Fruit fly (Drosophila melanogaster) whole organism, embryonic: ENCODE measurements around the gene CG6040.
A peak's percentile ranks its signal among the peaks of the same experiment; 100 is the strongest.

Experiments used
- CG10209 ChIP-seq: fragments of 200-800 bp; sonication (Bioruptor generic); optimal IDR thresholded peaks from 3 replicates; lab custom pipeline; 2017; ENCODE audit warnings: missing biosample characterization, mild to moderate bottlenecking, missing genetic modification characterization, missing genetic modification reagents
- CG10462 ChIP-seq: fragments of 200-800 bp; sonication (Bioruptor generic); optimal IDR thresholded peaks from 2 replicates; lab custom pipeline; 2016; ENCODE audit warnings: missing biosample characterization, missing genetic modification characterization
- CG10654 ChIP-seq: fragments of 200-800 bp; sonication (Bioruptor generic); optimal IDR thresholded peaks from 2 replicates; lab custom pipeline; 2016; ENCODE audit warnings: missing biosample characterization, missing genetic modification characterization
- CG11085 ChIP-seq: fragments of 200-800 bp; sonication (Bioruptor generic); IDR thresholded peaks from 2 replicates; pipeline ENCODE4 v1.3.6; 2022; ENCODE audit warnings: missing biosample characterization, missing genetic modification characterization
- CG11247 ChIP-seq: fragments of 200-800 bp; sonication (Bioruptor generic); IDR thresholded peaks from 2 replicates; pipeline ENCODE4 v1.3.6; 2022; ENCODE audit warnings: missing biosample characterization, missing genetic modification characterization
- CG11456 ChIP-seq: fragments of 200-800 bp; sonication (Bioruptor generic); IDR thresholded peaks from 3 replicates; pipeline ENCODE4 v1.3.6; 2022; ENCODE audit warnings: missing biosample characterization, missing genetic modification characterization
- CG11560 ChIP-seq: fragments of 200-800 bp; sonication (Bioruptor generic); IDR thresholded peaks from 3 replicates; pipeline ENCODE4 v1.3.6; 2022; ENCODE audit warnings: missing biosample characterization, missing genetic modification characterization
- CG1233 ChIP-seq: fragments of 200-800 bp; sonication (Bioruptor generic); optimal IDR thresholded peaks from 4 replicates; lab custom pipeline; 2018; ENCODE audit warnings: missing biosample characterization, mild to moderate bottlenecking, missing genetic modification characterization
- CG14667 ChIP-seq: fragments of 200-800 bp; sonication (Bioruptor generic); IDR thresholded peaks from 2 replicates; pipeline ENCODE4 v1.3.6; 2022; ENCODE audit warnings: missing biosample characterization, missing genetic modification characterization
- CG17612 ChIP-seq: fragments of 200-800 bp; sonication (Bioruptor generic); IDR thresholded peaks from 2 replicates; pipeline ENCODE4 v1.3.6; 2022; ENCODE audit warnings: missing biosample characterization, missing genetic modification characterization
- CG17912 ChIP-seq: fragments of 200-800 bp; sonication (Bioruptor generic); optimal IDR thresholded peaks from 2 replicates; lab custom pipeline; 2018; ENCODE audit warnings: missing biosample characterization, mild to moderate bottlenecking, missing genetic modification characterization
- CG2129 ChIP-seq: fragments of 200-800 bp; sonication (Bioruptor generic); IDR thresholded peaks from 2 replicates; pipeline ENCODE4 v1.3.6; 2022; ENCODE audit warnings: missing biosample characterization, missing genetic modification characterization; ENCODE audit not compliant: partially characterized antibody
- CG32772 ChIP-seq: fragments of 200-800 bp; sonication (Bioruptor generic); IDR thresholded peaks from 2 replicates; pipeline ENCODE4 v1.3.6; 2022; ENCODE audit warnings: missing biosample characterization, missing genetic modification characterization
- CG4424 ChIP-seq: fragments of 200-800 bp; sonication (Bioruptor generic); optimal IDR thresholded peaks from 3 replicates; lab custom pipeline; 2016; ENCODE audit warnings: missing biosample characterization, missing genetic modification characterization
- CG6854 ChIP-seq: fragments of 200-800 bp; sonication (Bioruptor generic); optimal IDR thresholded peaks from 3 replicates; lab custom pipeline; 2017; ENCODE audit warnings: missing biosample characterization, mild to moderate bottlenecking, missing genetic modification characterization
- CG7271 ChIP-seq: fragments of 200-800 bp; sonication (Bioruptor generic); optimal IDR thresholded peaks from 2 replicates; lab custom pipeline; 2018; ENCODE audit warnings: missing biosample characterization, mild to moderate bottlenecking, missing genetic modification characterization, moderate library complexity
- CG7357 ChIP-seq: fragments of 200-800 bp; sonication (Bioruptor generic); IDR thresholded peaks from 3 replicates; pipeline ENCODE4 v1.3.6; 2022; ENCODE audit warnings: missing biosample characterization, missing genetic modification characterization
- CG8924 ChIP-seq: fragments of 200-800 bp; optimal IDR thresholded peaks from 3 replicates; lab custom pipeline; 2019; ENCODE audit warnings: missing biosample characterization, mild to moderate bottlenecking, missing genetic modification characterization, moderate library complexity
- CG9609 ChIP-seq: fragments of 200-800 bp; sonication (Bioruptor generic); optimal IDR thresholded peaks from 3 replicates; lab custom pipeline; 2016; ENCODE audit warnings: missing biosample characterization, missing genetic modification characterization
- Chrac-16 ChIP-seq: fragments of 200-800 bp; sonication (Bioruptor generic); optimal IDR thresholded peaks from 3 replicates; lab custom pipeline; 2016; ENCODE audit warnings: missing biosample characterization, missing genetic modification characterization
- D19A ChIP-seq: fragments of 200-800 bp; optimal IDR thresholded peaks from 3 replicates; lab custom pipeline; 2019; ENCODE audit warnings: missing biosample characterization, mild to moderate bottlenecking, missing genetic modification characterization, moderate library complexity
- Dp ChIP-seq: fragments of 200-800 bp; sonication (Bioruptor generic); optimal IDR thresholded peaks from 2 replicates; lab custom pipeline; 2018; ENCODE audit warnings: missing biosample characterization, mild to moderate bottlenecking, missing genetic modification characterization, moderate library complexity
- H15 ChIP-seq: fragments of 200-800 bp; sonication (Bioruptor generic); IDR thresholded peaks from 3 replicates; pipeline ENCODE4 v1.3.6; 2022; ENCODE audit warnings: missing biosample characterization, missing genetic modification characterization
- Hsf ChIP-seq: fragments of 200-800 bp; sonication (Bioruptor generic); optimal IDR thresholded peaks from 3 replicates; lab custom pipeline; 2016; ENCODE audit warnings: missing biosample characterization, missing genetic modification characterization
- Lpt ChIP-seq: fragments of >200 bp; optimal IDR thresholded peaks from 2 replicates; lab custom pipeline; 2018; ENCODE audit warnings: missing biosample characterization, missing genetic modification characterization
- MBD-R2 ChIP-seq: fragments of 200-800 bp; sonication (Bioruptor generic); IDR thresholded peaks from 2 replicates; pipeline ENCODE4 v1.3.6; 2022; ENCODE audit warnings: missing biosample characterization, missing genetic modification characterization
- NC2α ChIP-seq: fragments of 200-800 bp; sonication (Bioruptor generic); optimal IDR thresholded peaks from 2 replicates; lab custom pipeline; 2016; ENCODE audit warnings: missing biosample characterization, missing genetic modification characterization
- Nf-YA ChIP-seq: fragments of 200-800 bp; sonication (Bioruptor generic); IDR thresholded peaks from 2 replicates; pipeline ENCODE4 v1.3.6; 2022; ENCODE audit warnings: missing biosample characterization, missing genetic modification characterization
- Nf-YB ChIP-seq: fragments of 200-800 bp; sonication (Bioruptor generic); optimal IDR thresholded peaks from 3 replicates; lab custom pipeline; 2019; ENCODE audit warnings: missing biosample characterization, mild to moderate bottlenecking, missing genetic modification characterization, moderate library complexity
- Rx ChIP-seq: fragments of 200-800 bp; sonication (Bioruptor generic); IDR thresholded peaks from 2 replicates; pipeline ENCODE4 v1.3.6; 2022; ENCODE audit warnings: missing biosample characterization, missing genetic modification characterization
- Sin3A ChIP-seq: fragments of >200 bp; optimal IDR thresholded peaks from 2 replicates; lab custom pipeline; 2018
- Ssrp ChIP-seq: fragments of 200-800 bp; sonication (Bioruptor generic); optimal IDR thresholded peaks from 2 replicates; lab custom pipeline; 2018; ENCODE audit warnings: missing biosample characterization, mild to moderate bottlenecking, missing genetic modification characterization, moderate library complexity
- Taf1 ChIP-seq: fragments of 200-800 bp; sonication (Bioruptor generic); IDR thresholded peaks from 2 replicates; pipeline ENCODE4 v1.3.6; 2022; ENCODE audit warnings: missing biosample characterization, missing genetic modification characterization
- amos ChIP-seq: fragments of 200-800 bp; sonication (Bioruptor generic); IDR thresholded peaks from 2 replicates; pipeline ENCODE4 v1.3.6; 2022; ENCODE audit warnings: missing biosample characterization, missing genetic modification characterization; ENCODE audit not compliant: partially characterized antibody
- az2 ChIP-seq: fragments of 200-800 bp; sonication (Bioruptor generic); optimal IDR thresholded peaks from 3 replicates; lab custom pipeline; 2016; ENCODE audit warnings: missing biosample characterization, missing genetic modification characterization
- bowl ChIP-seq: fragments of 200-800 bp; sonication (Bioruptor generic); IDR thresholded peaks from 2 replicates; pipeline ENCODE4 v1.3.6; 2022; ENCODE audit warnings: missing biosample characterization, missing genetic modification characterization
- btn ChIP-seq: fragments of 200-800 bp; sonication (Bioruptor generic); optimal IDR thresholded peaks from 2 replicates; lab custom pipeline; 2016; ENCODE audit warnings: missing biosample characterization, missing genetic modification characterization
- disco-r ChIP-seq: fragments of 200-800 bp; sonication (Bioruptor generic); optimal IDR thresholded peaks from 2 replicates; lab custom pipeline; 2016; ENCODE audit warnings: missing biosample characterization, missing genetic modification characterization
- fd102C ChIP-seq: fragments of 200-800 bp; sonication (Bioruptor generic); optimal IDR thresholded peaks from 2 replicates; lab custom pipeline; 2018; ENCODE audit warnings: missing biosample characterization, mild to moderate bottlenecking, missing genetic modification characterization, moderate library complexity
- fd64A ChIP-seq: fragments of 200-800 bp; sonication (Bioruptor generic); optimal IDR thresholded peaks from 3 replicates; lab custom pipeline; 2018; ENCODE audit warnings: missing biosample characterization, mild to moderate bottlenecking, missing genetic modification characterization
- ftz-f1 ChIP-seq: fragments of 200-800 bp; sonication (Bioruptor generic); optimal IDR thresholded peaks from 2 replicates; lab custom pipeline; 2016; ENCODE audit warnings: missing biosample characterization, missing genetic modification characterization
- gsb ChIP-seq: fragments of 200-800 bp; sonication (Bioruptor generic); IDR thresholded peaks from 2 replicates; pipeline ENCODE4 v1.3.6; 2022; ENCODE audit warnings: missing biosample characterization, missing genetic modification characterization
- her ChIP-seq: fragments of 200-800 bp; sonication (Bioruptor generic); optimal IDR thresholded peaks from 2 replicates; lab custom pipeline; 2016; ENCODE audit warnings: missing biosample characterization, missing genetic modification characterization
- nom ChIP-seq: fragments of 200-800 bp; sonication (Bioruptor generic); optimal IDR thresholded peaks from 2 replicates; lab custom pipeline; 2017; ENCODE audit warnings: missing biosample characterization, missing genetic modification characterization, mild to moderate bottlenecking, moderate library complexity, missing genetic modification reagents
- p53 ChIP-seq: fragments of 200-800 bp; sonication (Bioruptor generic); optimal IDR thresholded peaks from 2 replicates; lab custom pipeline; 2016; ENCODE audit warnings: missing biosample characterization, missing genetic modification characterization
- shn ChIP-seq: fragments of 200-800 bp; sonication (Bioruptor generic); optimal IDR thresholded peaks from 3 replicates; lab custom pipeline; 2016; ENCODE audit warnings: missing biosample characterization, missing genetic modification characterization
- sima ChIP-seq: fragments of 200-800 bp; sonication (Bioruptor generic); optimal IDR thresholded peaks from 2 replicates; lab custom pipeline; 2016; ENCODE audit warnings: missing biosample characterization, missing genetic modification characterization
- slbo ChIP-seq: fragments of 200-800 bp; sonication (Bioruptor generic); IDR thresholded peaks from 2 replicates; pipeline ENCODE4 v1.3.6; 2022; ENCODE audit warnings: missing biosample characterization, missing genetic modification characterization
- sr ChIP-seq: fragments of 200-800 bp; sonication (Bioruptor generic); IDR thresholded peaks from 3 replicates; pipeline ENCODE4 v1.3.6; 2022; ENCODE audit warnings: missing biosample characterization, missing genetic modification characterization
- ssp ChIP-seq: fragments of 200-800 bp; sonication (Bioruptor generic); IDR thresholded peaks from 2 replicates; pipeline ENCODE4 v1.3.6; 2022; ENCODE audit warnings: missing biosample characterization, missing genetic modification characterization
- tll ChIP-seq, 2 experiments: fragments of 200-800 bp in 1 of 2; fragments of >200 bp in 1 of 2; sonication (Bioruptor generic) in 1 of 2; optimal IDR thresholded peaks; 2 replicates each; lab custom pipeline; 2017 to 2019; ENCODE audit warnings: missing biosample characterization in 2 of 2, missing genetic modification characterization in 2 of 2, mild to moderate bottlenecking in 1 of 2, moderate library complexity in 1 of 2
- wdn ChIP-seq: fragments of 200-800 bp; sonication (Bioruptor generic); IDR thresholded peaks from 2 replicates; pipeline ENCODE4 v1.3.6; 2022; ENCODE audit warnings: missing biosample characterization, missing genetic modification characterization
- yki ChIP-seq: fragments of >200 bp; optimal IDR thresholded peaks from 3 replicates; lab custom pipeline; 2018

Gene CG6040

DNA sequence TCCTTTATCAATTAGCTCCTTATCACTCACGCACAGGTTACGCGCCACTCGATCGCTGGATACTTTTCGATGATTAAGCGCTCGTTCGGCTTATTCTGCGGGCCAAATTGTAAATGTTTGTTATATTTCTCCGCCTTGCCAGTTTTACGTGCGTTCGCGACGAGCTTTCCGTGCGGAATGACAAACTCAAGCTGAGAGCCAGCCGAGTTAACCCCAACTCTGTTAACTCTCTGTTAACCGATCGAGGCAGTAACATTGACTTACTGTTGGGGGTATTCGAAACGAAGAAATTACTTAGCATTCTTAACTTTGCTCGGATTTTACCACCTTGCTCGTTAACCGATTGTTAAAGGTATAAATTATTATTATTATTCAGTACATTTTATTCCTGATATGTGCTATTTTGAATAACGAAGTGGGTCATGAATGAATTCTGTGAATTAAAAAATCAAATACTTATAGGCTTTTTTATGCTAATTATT, 56.8 kb downstream of the CG6040 start, which contains the start of gene CG5835 (continued):
- TF ChIP-seq Hsf (GFP tag; lab: Kevin White, UChicago) (no peak), Dp (GFP tag; lab: Kevin White, UChicago) (no peak), tll (GFP tag; optimal IDR thresholded peaks at IDR 0.05; lab: Kevin White, UChicago) (no peak), Chrac-16 (GFP tag; lab: Kevin White, UChicago) (no peak), CG10209 (GFP tag; lab: Kevin White, UChicago) (no peak), CG11247 (GFP tag; lab: Robert Waterston, UW) (no peak), fd102C (GFP tag; lab: Kevin White, UChicago) (no peak), CG11560 (tag; lab: Robert Waterston, UW) (no peak), CG6854 (GFP tag; lab: Kevin White, UChicago) (no peak), CG11456 (GFP tag; lab: Robert Waterston, UW) (no peak), CG11085 (GFP tag; lab: Robert Waterston, UW) (0 out of 2 replicates have a peak, but pooled peaks have one; percentile 23), Nf-YA (GFP tag; lab: Robert Waterston, UW) (no peak), CG32772 (GFP tag; lab: Robert Waterston, UW) (no peak), disco-r (GFP tag; lab: Kevin White, UChicago) (no peak), CG1233 (GFP tag; lab: Kevin White, UChicago) (no peak), slbo (GFP tag; lab: Robert Waterston, UW) (peak; percentile 50), bowl (GFP tag; lab: Robert Waterston, UW) (no peak), CG4424 (GFP tag; lab: Kevin White, UChicago) (peak; percentile 11), CG17912 (GFP tag; lab: Kevin White, UChicago) (peak; percentile 55), her (peak; percentile 8), sr (GFP tag; lab: Robert Waterston, UW) (peak; percentile 50; the same call in 1 of the 3 replicates), gsb (GFP tag; lab: Robert Waterston, UW) (0 out of 2 replicates have a peak, but pooled peaks have one; percentile 19), Rx (GFP tag; lab: Robert Waterston, UW) (0 out of 2 replicates have a peak, but pooled peaks have one; percentile 15), Sin3A (lab: Kevin White, UChicago) (no peak), CG17612 (GFP tag; lab: Robert Waterston, UW) (no peak), Lpt (GFP tag; lab: Kevin White, UChicago) (no peak), yki (lab: Kevin White, UChicago) (no peak), CG7357 (GFP tag; lab: Robert Waterston, UW) (no peak), MBD-R2 (no peak), nom (no peak), Ssrp (tag; lab: Kevin White, UChicago) (no peak), CG10462 (GFP tag; lab: Kevin White, UChicago) (no peak), NC2α (no peak), wdn (no peak), amos (GFP tag; lab: Robert Waterston, UW) (peak; percentile 32; the same call in 1 of the 2 replicates), Nf-YB (GFP tag; lab: Kevin White, UChicago) (no peak), p53 (GFP tag; lab: Kevin White, UChicago) (no peak), sima (GFP tag; lab: Kevin White, UChicago) (no peak), fd64A (GFP tag; lab: Kevin White, UChicago) (no peak), btn (no peak), ftz-f1 (peak; percentile 8), CG8924 (no peak), az2 (no peak), H15 (GFP tag; lab: Robert Waterston, UW) (no peak), D19A (tag; lab: Kevin White, UChicago) (no peak), CG10654 (no peak), Taf1 (no peak; the same call in 1 of the 2 replicates), shn (GFP tag; lab: Kevin White, UChicago) (peak; percentile 5), CG7271 (tag; lab: Kevin White, UChicago) (no peak), CG9609 (GFP tag; lab: Kevin White, UChicago) (no peak), ssp (GFP tag; lab: Robert Waterston, UW) (no peak), CG14667 (GFP tag; lab: Robert Waterston, UW) (no peak), CG2129 (GFP tag; lab: Robert Waterston, UW) (no peak)
